Fruit fly (Drosophila melanogaster) whole organism, adult: ENCODE data around the gene nSyb.

Experiments used
- CG11617 ChIP-seq: fragments of 200-800 bp; sonication (Bioruptor generic); optimal IDR thresholded peaks from 2 replicates; lab custom pipeline; 2017; ENCODE audit warnings: mild to moderate bottlenecking, missing biosample characterization, missing genetic modification reagents, missing genetic modification characterization
- CG12768 ChIP-seq: fragments of 200-800 bp; sonication (Bioruptor generic); optimal IDR thresholded peaks from 2 replicates; lab custom pipeline; 2017; ENCODE audit warnings: missing biosample characterization, missing genetic modification characterization, mild to moderate bottlenecking, moderate library complexity, missing genetic modification reagents
- CG14711 ChIP-seq: fragments of 200-800 bp; sonication (Bioruptor generic); optimal IDR thresholded peaks from 2 replicates; lab custom pipeline; 2018; ENCODE audit warnings: missing biosample characterization, mild to moderate bottlenecking, missing genetic modification characterization, moderate library complexity
- CG1620 ChIP-seq: fragments of 200-800 bp; sonication (Bioruptor generic); optimal IDR thresholded peaks from 2 replicates; lab custom pipeline; 2016; ENCODE audit warnings: missing biosample characterization, missing genetic modification characterization
- CG33017 ChIP-seq: fragments of 200-800 bp; sonication (Bioruptor generic); optimal IDR thresholded peaks from 2 replicates; lab custom pipeline; 2018; ENCODE audit warnings: missing biosample characterization, mild to moderate bottlenecking, missing genetic modification characterization, moderate library complexity
- CG5204 ChIP-seq: fragments of 200-800 bp; sonication (Bioruptor generic); optimal IDR thresholded peaks from 2 replicates; lab custom pipeline; 2016; ENCODE audit warnings: missing biosample characterization, missing genetic modification characterization
- CG7045 ChIP-seq: fragments of 200-800 bp; sonication (Bioruptor generic); optimal IDR thresholded peaks from 2 replicates; lab custom pipeline; 2017; ENCODE audit warnings: missing biosample characterization, mild to moderate bottlenecking, missing genetic modification characterization
- CG7101 ChIP-seq: fragments of 200-800 bp; sonication (Bioruptor generic); optimal IDR thresholded peaks from 2 replicates; lab custom pipeline; 2018; ENCODE audit warnings: missing biosample characterization, mild to moderate bottlenecking, missing genetic modification characterization, moderate library complexity
- Clk ChIP-seq: fragments of 200-800 bp; sonication (Bioruptor generic); optimal IDR thresholded peaks from 2 replicates; lab custom pipeline; 2017; ENCODE audit warnings: missing biosample characterization, missing genetic modification characterization
- Crg-1 ChIP-seq: fragments of 200-800 bp; sonication (Bioruptor generic); optimal IDR thresholded peaks from 2 replicates; lab custom pipeline; 2016; ENCODE audit warnings: missing biosample characterization, missing genetic modification characterization
- Hr96 ChIP-seq: fragments of 200-800 bp; sonication (Bioruptor generic); optimal IDR thresholded peaks from 2 replicates; lab custom pipeline; 2016; ENCODE audit warnings: missing biosample characterization, missing genetic modification characterization
- Mnt ChIP-seq: fragments of 200-800 bp; sonication (Bioruptor generic); optimal IDR thresholded peaks from 2 replicates; lab custom pipeline; 2016; ENCODE audit warnings: missing biosample characterization, mild to moderate bottlenecking, missing genetic modification characterization
- bab1 ChIP-seq: fragments of 200-800 bp; sonication (Bioruptor generic); optimal IDR thresholded peaks from 3 replicates; lab custom pipeline; 2019; ENCODE audit warnings: missing biosample characterization, mild to moderate bottlenecking, missing genetic modification characterization, moderate library complexity
- cic ChIP-seq: fragments of 200-800 bp; sonication (Bioruptor generic); optimal IDR thresholded peaks from 2 replicates; lab custom pipeline; 2017; ENCODE audit warnings: missing biosample characterization, mild to moderate bottlenecking, missing genetic modification characterization, moderate library complexity
- cnc ChIP-seq, 2 experiments: fragments of >200 bp; optimal IDR thresholded peaks; 2 replicates each; lab custom pipeline; 2017
- kay ChIP-seq: fragments of 200-800 bp; sonication (Bioruptor generic); peaks from one replicate; lab custom pipeline; 2016; ENCODE audit warnings: missing biosample characterization, missing genetic modification characterization, borderline replicate concordance
- ovo ChIP-seq: fragments of 200-800 bp; sonication (Bioruptor generic); optimal IDR thresholded peaks from 2 replicates; lab custom pipeline; 2016; ENCODE audit warnings: missing biosample characterization, missing genetic modification characterization
- pad ChIP-seq: fragments of 200-800 bp; sonication (Bioruptor generic); optimal IDR thresholded peaks from 3 replicates; lab custom pipeline; 2017; ENCODE audit warnings: missing biosample characterization, missing genetic modification characterization, mild to moderate bottlenecking, moderate library complexity, missing genetic modification reagents
- tj ChIP-seq: fragments of 200-800 bp; sonication (Bioruptor generic); optimal IDR thresholded peaks from 3 replicates; lab custom pipeline; 2017; ENCODE audit warnings: missing biosample characterization, mild to moderate bottlenecking, missing genetic modification characterization, moderate library complexity
- toe ChIP-seq: fragments of 200-800 bp; sonication (Bioruptor generic); optimal IDR thresholded peaks from 2 replicates; lab custom pipeline; 2016; ENCODE audit warnings: missing biosample characterization, missing genetic modification characterization

Gene nSyb

DNA sequence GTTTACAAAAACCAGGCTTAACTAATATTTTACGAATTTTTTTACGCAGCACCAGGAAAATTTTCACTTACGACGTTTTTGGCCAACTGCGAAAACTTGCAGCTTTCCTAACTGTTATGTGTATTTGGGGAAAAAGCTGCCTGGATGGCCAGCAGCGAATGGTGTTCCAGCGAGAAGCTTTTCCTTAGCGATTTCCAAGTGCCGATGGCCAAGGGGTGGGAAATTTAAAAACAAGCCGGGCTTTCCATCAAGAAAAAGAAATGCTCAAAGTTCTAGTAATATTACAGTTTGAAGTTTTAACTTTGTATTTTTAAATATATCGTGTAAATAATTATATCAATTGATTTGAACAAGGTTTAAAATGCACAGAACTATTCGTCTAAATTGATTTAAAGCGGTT is at the start of gene nSyb:
Gene nSyb, minus strand, starts transcription at position 101 of the 400 bp plus-strand sequence.
- TF ChIP-seq kay (GFP tag; lab: Kevin White, UChicago) (no peak), Crg-1 (GFP tag; lab: Kevin White, UChicago) (no peak), toe (GFP tag; lab: Kevin White, UChicago) (no peak), CG7045 (GFP tag; lab: Kevin White, UChicago) (no peak)

DNA sequence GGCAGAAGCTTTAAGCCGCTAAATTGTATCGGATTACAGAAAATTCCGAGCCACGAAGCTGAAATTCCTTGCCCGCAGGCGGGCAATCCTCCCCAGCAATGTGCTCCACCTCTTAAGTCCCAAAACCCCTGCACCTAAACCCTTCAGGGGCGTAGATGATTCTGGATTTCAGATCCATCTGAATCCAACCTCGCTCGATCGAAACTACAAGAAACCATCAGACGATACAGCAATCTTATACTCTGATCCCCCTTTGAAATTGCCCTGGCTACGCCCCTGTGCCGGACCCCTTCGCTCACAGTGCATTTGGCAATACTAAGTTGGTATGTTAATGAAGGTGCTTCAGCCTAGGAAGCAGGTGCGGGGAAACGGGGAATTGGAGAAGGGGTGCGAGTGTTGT is 45.5 kb upstream of the nSyb start:
- TF ChIP-seq CG14711 (tag; lab: Kevin White, UChicago) (no peak), toe (GFP tag; lab: Kevin White, UChicago) (no peak), cic (GFP tag; lab: Kevin White, UChicago) (no peak), ovo (GFP tag; lab: Kevin White, UChicago) (no peak), CG11617 (GFP tag; lab: Kevin White, UChicago) (no peak), bab1 (GFP tag; lab: Kevin White, UChicago) (no peak), CG5204 (GFP tag; lab: Kevin White, UChicago) (no peak), tj (GFP tag; lab: Kevin White, UChicago) (no peak), CG7045 (GFP tag; lab: Kevin White, UChicago) (no peak), Clk (GFP tag; lab: Kevin White, UChicago) (no peak), CG33017 (tag; lab: Kevin White, UChicago) (no peak), Crg-1 (GFP tag; lab: Kevin White, UChicago) (no peak), CG7101 (tag; lab: Kevin White, UChicago) (no peak), Hr96 (GFP tag; lab: Kevin White, UChicago) (no peak)

DNA sequence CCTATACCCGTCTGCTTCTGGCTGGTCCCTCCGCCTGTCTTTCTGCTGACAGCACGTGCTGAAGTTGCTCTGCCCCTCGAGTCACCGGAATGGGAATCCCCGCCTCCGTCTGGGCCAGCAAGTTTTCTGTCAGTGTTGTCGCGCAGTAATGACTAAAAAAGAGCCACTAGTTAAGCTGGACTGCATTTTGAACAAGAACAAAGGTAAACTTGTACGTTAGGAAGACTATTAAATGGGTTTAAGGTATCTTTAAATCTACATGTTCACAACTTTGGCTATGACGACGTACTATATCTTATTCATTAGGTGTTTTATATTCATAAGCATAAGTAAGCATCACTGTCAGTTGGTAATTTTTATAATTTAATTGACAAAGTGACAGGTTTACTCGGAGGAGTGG is 41.8 kb upstream of the nSyb start:
- no peak for TF ChIP-seq Clk (GFP tag; lab: Kevin White, UChicago)
- TF ChIP-seq pad (GFP tag; lab: Kevin White, UChicago): no peak
- no peak for TF ChIP-seq CG11617 (GFP tag; lab: Kevin White, UChicago)
- no peak for TF ChIP-seq CG12768 (GFP tag; lab: Kevin White, UChicago)
- TF ChIP-seq CG7045 (GFP tag; lab: Kevin White, UChicago): no peak
- no peak for TF ChIP-seq CG5204 (GFP tag; lab: Kevin White, UChicago)
- TF ChIP-seq ovo (GFP tag; lab: Kevin White, UChicago): no peak
- TF ChIP-seq CG7101 (tag; lab: Kevin White, UChicago): no peak
- TF ChIP-seq cic (GFP tag; lab: Kevin White, UChicago): no peak
- no peak for TF ChIP-seq CG1620 (GFP tag; lab: Kevin White, UChicago)
- no peak for TF ChIP-seq kay (GFP tag; lab: Kevin White, UChicago)
- no peak for TF ChIP-seq CG33017 (tag; lab: Kevin White, UChicago)
- TF ChIP-seq tj (GFP tag; lab: Kevin White, UChicago): no peak
- no peak for TF ChIP-seq Mnt (GFP tag; lab: Kevin White, UChicago)

DNA sequence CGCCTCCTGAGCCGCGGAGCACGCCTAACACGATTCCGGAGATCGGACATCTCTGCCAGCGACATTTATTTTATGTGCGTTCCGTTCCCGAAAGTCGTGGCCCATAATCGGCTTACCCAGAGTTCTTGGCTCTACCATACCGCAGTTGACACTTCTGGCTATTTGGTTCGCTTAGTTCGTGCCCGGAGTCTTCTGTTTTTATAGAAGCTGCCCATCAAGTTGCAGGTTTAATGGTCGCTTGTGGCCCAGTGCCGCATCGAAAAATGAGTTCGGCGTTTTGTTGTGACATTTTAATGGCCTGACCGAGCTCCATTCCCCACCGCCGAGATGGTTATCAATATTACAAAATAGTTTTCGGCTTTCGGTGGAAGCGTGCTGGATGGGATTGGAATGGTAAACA is 38.7 kb upstream of the nSyb start:
- no peak for TF ChIP-seq cic (GFP tag; lab: Kevin White, UChicago)
- TF ChIP-seq CG7101 (tag; lab: Kevin White, UChicago): no peak
- no peak for TF ChIP-seq kay (GFP tag; lab: Kevin White, UChicago)
- no peak for TF ChIP-seq CG7045 (GFP tag; lab: Kevin White, UChicago)
- no peak for TF ChIP-seq pad (GFP tag; lab: Kevin White, UChicago)
- TF ChIP-seq cnc (optimal IDR thresholded peaks at IDR 0.05; lab: Kevin White, UChicago): no peak
- no peak for TF ChIP-seq toe (GFP tag; lab: Kevin White, UChicago)
- no peak for TF ChIP-seq Crg-1 (GFP tag; lab: Kevin White, UChicago)
- TF ChIP-seq CG33017 (tag; lab: Kevin White, UChicago): no peak
- no peak for TF ChIP-seq CG5204 (GFP tag; lab: Kevin White, UChicago)
- no peak for TF ChIP-seq Mnt (GFP tag; lab: Kevin White, UChicago)
- TF ChIP-seq CG14711 (tag; lab: Kevin White, UChicago): no peak
- no peak for TF ChIP-seq bab1 (GFP tag; lab: Kevin White, UChicago)
- TF ChIP-seq Clk (GFP tag; lab: Kevin White, UChicago): no peak

DNA sequence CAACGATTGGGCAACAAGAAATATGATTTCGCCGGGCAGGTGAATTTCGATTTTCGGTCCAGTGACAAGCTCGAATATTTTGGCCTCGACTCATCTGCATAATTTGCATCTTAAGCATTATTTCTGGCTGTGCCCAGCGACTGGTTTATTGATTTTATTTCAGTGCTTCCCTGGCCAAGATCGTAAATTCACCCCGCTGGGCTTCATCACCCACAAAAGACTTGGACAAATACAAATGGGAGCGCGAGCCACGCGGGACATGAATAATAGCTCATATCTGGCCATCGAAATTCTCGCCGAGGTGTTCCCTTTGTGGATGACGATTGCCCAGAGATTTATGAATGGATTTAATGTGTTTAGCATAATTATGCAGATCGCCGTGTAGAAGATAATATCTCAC is 37.7 kb upstream of the nSyb start:
- TF ChIP-seq CG7045 (GFP tag; lab: Kevin White, UChicago): no peak
- no peak for TF ChIP-seq Hr96 (GFP tag; lab: Kevin White, UChicago)
- no peak for TF ChIP-seq CG14711 (tag; lab: Kevin White, UChicago)
- no peak for TF ChIP-seq cnc (optimal IDR thresholded peaks at IDR 0.05; lab: Kevin White, UChicago)
- TF ChIP-seq CG11617 (GFP tag; lab: Kevin White, UChicago): no peak
- no peak for TF ChIP-seq toe (GFP tag; lab: Kevin White, UChicago)
- TF ChIP-seq Crg-1 (GFP tag; lab: Kevin White, UChicago): no peak
- no peak for TF ChIP-seq CG1620 (GFP tag; lab: Kevin White, UChicago)
- no peak for TF ChIP-seq CG7101 (tag; lab: Kevin White, UChicago)
- no peak for TF ChIP-seq CG33017 (tag; lab: Kevin White, UChicago)
- TF ChIP-seq CG5204 (GFP tag; lab: Kevin White, UChicago): no peak
- no peak for TF ChIP-seq tj (GFP tag; lab: Kevin White, UChicago)
- no peak for TF ChIP-seq pad (GFP tag; lab: Kevin White, UChicago)
- no peak for TF ChIP-seq CG12768 (GFP tag; lab: Kevin White, UChicago)
- TF ChIP-seq cic (GFP tag; lab: Kevin White, UChicago): no peak

DNA sequence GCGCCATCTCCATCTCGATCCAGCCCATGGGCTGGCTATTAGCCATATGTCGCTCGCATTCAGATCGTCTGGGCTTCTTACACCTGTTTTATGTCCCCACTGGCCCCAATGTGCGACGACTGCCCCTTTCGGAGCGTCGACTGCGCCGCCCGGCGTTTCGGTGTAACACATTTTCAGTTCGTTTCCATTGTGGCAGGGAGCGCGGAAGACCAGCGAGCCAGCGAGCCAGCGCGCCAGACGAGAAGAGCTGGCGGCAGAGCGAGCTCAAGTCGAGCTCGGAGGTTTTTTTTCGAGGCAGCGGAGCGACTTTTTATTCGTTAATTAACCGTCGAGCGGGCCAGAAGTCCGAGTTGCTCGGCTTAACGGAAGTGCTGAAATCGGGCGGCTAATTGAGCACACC is 36.8 kb upstream of the nSyb start, which contains the start of gene CG7991:
Gene CG7991, plus strand, starts transcription at position 329 of the 400 bp plus-strand sequence.
- TF ChIP-seq Clk (GFP tag; lab: Kevin White, UChicago) (no peak), tj (GFP tag; lab: Kevin White, UChicago) (no peak), toe (GFP tag; lab: Kevin White, UChicago) (no peak), ovo (GFP tag; lab: Kevin White, UChicago) (no peak), CG1620 (GFP tag; lab: Kevin White, UChicago) (no peak), cic (GFP tag; lab: Kevin White, UChicago) (no peak), cnc (optimal IDR thresholded peaks at IDR 0.05; lab: Kevin White, UChicago) (no peak), Crg-1 (GFP tag; lab: Kevin White, UChicago) (no peak), Mnt (GFP tag; lab: Kevin White, UChicago) (no peak), CG11617 (GFP tag; lab: Kevin White, UChicago) (no peak), CG33017 (tag; lab: Kevin White, UChicago) (no peak), CG7045 (GFP tag; lab: Kevin White, UChicago) (no peak), kay (GFP tag; lab: Kevin White, UChicago) (no peak)
